Fruit fly (Drosophila melanogaster) whole organism, wandering third instar larva: ENCODE data around the gene CG31437.

Source experiments
- CG32264 ChIP-seq: fragments of 200-800 bp; sonication (Bioruptor generic); optimal IDR thresholded peaks from 2 replicates; lab custom pipeline; 2016; ENCODE audit warnings: missing biosample characterization, missing genetic modification characterization
- CrebA ChIP-seq: fragments of 200-800 bp; sonication (Bioruptor generic); optimal IDR thresholded peaks from 2 replicates; lab custom pipeline; 2016; ENCODE audit warnings: missing biosample characterization, mild to moderate bottlenecking, missing genetic modification characterization, borderline replicate concordance
- Dfd ChIP-seq: fragments of >200 bp; optimal IDR thresholded peaks from 2 replicates; lab custom pipeline; 2017; ENCODE audit warnings: missing biosample characterization, missing genetic modification characterization
- Dif ChIP-seq: fragments of 200-275, 200-300 bp; sonication (Bioruptor generic); optimal IDR thresholded peaks from 2 replicates; lab custom pipeline; 2018; ENCODE audit warnings: missing biosample characterization, missing genetic modification characterization; ENCODE audit not compliant: partially characterized antibody
- GATAd ChIP-seq: sonication (Bioruptor generic); optimal IDR thresholded peaks from 2 replicates; lab custom pipeline; 2016; ENCODE audit warnings: missing biosample characterization, missing genetic modification characterization
- Hr78 ChIP-seq: fragments of >200 bp; optimal IDR thresholded peaks from 2 replicates; lab custom pipeline; 2017; ENCODE audit warnings: missing biosample characterization, missing genetic modification characterization
- Jra ChIP-seq: sonication (Bioruptor generic); optimal IDR thresholded peaks from 2 replicates; lab custom pipeline; 2016; ENCODE audit warnings: missing biosample characterization, missing genetic modification characterization
- Myc ChIP-seq: fragments of >200 bp; optimal IDR thresholded peaks from 2 replicates; lab custom pipeline; 2017
- Rel ChIP-seq, 2 experiments: fragments of 200-800 bp; sonication (Bioruptor generic) in 1 of 2; optimal IDR thresholded peaks; 2 replicates in 1 of 2; 3 replicates in 1 of 2; lab custom pipeline; 2016 to 2019; ENCODE audit warnings: mild to moderate bottlenecking in 2 of 2, missing biosample characterization in 2 of 2, missing genetic modification characterization in 2 of 2, moderate library complexity in 1 of 2
- Sp1 ChIP-seq: fragments of 200-800 bp; sonication (Bioruptor generic); optimal IDR thresholded peaks from 3 replicates; lab custom pipeline; 2019; ENCODE audit warnings: missing biosample characterization, mild to moderate bottlenecking, missing genetic modification characterization, moderate library complexity
- Vsx2 ChIP-seq: fragments of 200-300, 225-300 bp; sonication (Bioruptor generic); optimal IDR thresholded peaks from 2 replicates; lab custom pipeline; 2018; ENCODE audit warnings: missing biosample characterization, missing genetic modification characterization; ENCODE audit not compliant: partially characterized antibody
- br ChIP-seq: fragments of 200-800 bp; sonication (Bioruptor generic); optimal IDR thresholded peaks from 2 replicates; lab custom pipeline; 2016; ENCODE audit warnings: missing biosample characterization, missing genetic modification characterization
- brk ChIP-seq: fragments of 200-800 bp; sonication (Bioruptor generic); optimal IDR thresholded peaks from 2 replicates; lab custom pipeline; 2016; ENCODE audit warnings: missing biosample characterization, mild to moderate bottlenecking, missing genetic modification characterization
- dl ChIP-seq, 2 experiments: fragments of 175-275, 200-275 bp in 1 of 2; fragments of 200-275 bp in 1 of 2; sonication (Bioruptor generic); optimal IDR thresholded peaks; lab custom pipeline; 2018; ENCODE audit warnings: mild to moderate bottlenecking in 2 of 2, missing biosample characterization in 2 of 2, missing genetic modification characterization in 2 of 2, moderate library complexity in 2 of 2; ENCODE audit not compliant: partially characterized antibody in 2 of 2, insufficient read depth in 1 of 2
- dsf ChIP-seq: sonication (Bioruptor generic); optimal IDR thresholded peaks from 2 replicates; lab custom pipeline; 2016; ENCODE audit warnings: missing biosample characterization, missing genetic modification characterization, borderline replicate concordance
- fru ChIP-seq: fragments of 200-800 bp; sonication (Bioruptor generic); optimal IDR thresholded peaks from 3 replicates; lab custom pipeline; 2016; ENCODE audit warnings: missing biosample characterization, mild to moderate bottlenecking, missing genetic modification characterization
- h ChIP-seq: fragments of 200-800 bp; sonication (Bioruptor generic); optimal IDR thresholded peaks from 3 replicates; lab custom pipeline; 2016; ENCODE audit warnings: missing biosample characterization, mild to moderate bottlenecking, missing genetic modification characterization
- jim ChIP-seq: fragments of 175-275, 200-325 bp; sonication (Bioruptor generic); optimal IDR thresholded peaks from 2 replicates; lab custom pipeline; 2016; ENCODE audit warnings: missing biosample characterization, mild to moderate bottlenecking, missing genetic modification characterization
- pan ChIP-seq: fragments of >200 bp; optimal IDR thresholded peaks from 2 replicates; lab custom pipeline; 2017
- rgr ChIP-seq: fragments of 200-800 bp; sonication (Bioruptor generic); optimal IDR thresholded peaks from 3 replicates; lab custom pipeline; 2016; ENCODE audit warnings: missing biosample characterization, mild to moderate bottlenecking, missing genetic modification characterization
- sage ChIP-seq: fragments of 200-800 bp; sonication (Bioruptor generic); optimal IDR thresholded peaks from 2 replicates; lab custom pipeline; 2016; ENCODE audit warnings: missing biosample characterization, mild to moderate bottlenecking, missing genetic modification characterization
- tai ChIP-seq: sonication (Bioruptor generic); optimal IDR thresholded peaks from 2 replicates; lab custom pipeline; 2016; ENCODE audit warnings: missing biosample characterization, missing genetic modification characterization
- usp ChIP-seq: fragments of >200 bp; optimal IDR thresholded peaks from 2 replicates; lab custom pipeline; 2017; ENCODE audit warnings: missing biosample characterization, missing genetic modification characterization
- woc ChIP-seq: sonication (Bioruptor generic); optimal IDR thresholded peaks from 2 replicates; lab custom pipeline; 2016; ENCODE audit warnings: missing biosample characterization, mild to moderate bottlenecking, missing genetic modification characterization

CG31437 gene

dm6 chr3R:25384206-25384605 lies 706 bp downstream of the CG31437 start:
- TF ChIP-seq woc (no peak), Dfd (GFP tag; lab: Kevin White, UChicago) (peak; percentile 99)

dm6 chr3R:25388522-25388921 lies 5.0 kb downstream of the CG31437 start:
- no peak for TF ChIP-seq fru (GFP tag; lab: Kevin White, UChicago)
- no peak for TF ChIP-seq rgr (GFP tag; lab: Kevin White, UChicago)
- TF ChIP-seq CrebA (GFP tag; lab: Kevin White, UChicago), result no peak
- no peak for TF ChIP-seq h (GFP tag; lab: Kevin White, UChicago)
- TF ChIP-seq Myc (lab: Kevin White, UChicago), result no peak
- no peak for TF ChIP-seq brk
- TF ChIP-seq Hr78, result no peak
- TF ChIP-seq dl (GFP tag; optimal IDR thresholded peaks at IDR 0.05; lab: Kevin White, UChicago; ENCODE audit: insufficient read depth in 1 of 2, partially characterized antibody in 2 of 2), result no peak
- TF ChIP-seq usp (GFP tag; lab: Kevin White, UChicago), result no peak

dm6 chr3R:25400545-25400944 lies 17.0 kb downstream of the CG31437 start, which contains the start of gene Muc96D:
Muc96D (minus strand) TSS chr3R:25400645.
- TF ChIP-seq GATAd (GFP tag; lab: Kevin White, UChicago) (no peak), Vsx2 (GFP tag; lab: Kevin White, UChicago) (no peak), h (GFP tag; lab: Kevin White, UChicago) (no peak), br (GFP tag; lab: Kevin White, UChicago) (no peak), Jra (GFP tag; lab: Kevin White, UChicago) (no peak), tai (GFP tag; lab: Kevin White, UChicago) (no peak), sage (no peak), CG32264 (GFP tag; lab: Kevin White, UChicago) (no peak), Dfd (GFP tag; lab: Kevin White, UChicago) (no peak)

dm6 chr3R:25427175-25427574 lies 43.7 kb downstream of the CG31437 start:
- TF ChIP-seq jim (GFP tag; lab: Kevin White, UChicago), result no peak
- TF ChIP-seq Sp1 (GFP tag; lab: Kevin White, UChicago), result no peak
- no peak for TF ChIP-seq Dif
- no peak for TF ChIP-seq dsf (GFP tag; lab: Kevin White, UChicago)
- TF ChIP-seq Hr78, result no peak
- TF ChIP-seq br (GFP tag; lab: Kevin White, UChicago), result no peak
- no peak for TF ChIP-seq tai (GFP tag; lab: Kevin White, UChicago)
- TF ChIP-seq pan (lab: Kevin White, UChicago), result no peak
- no peak for TF ChIP-seq woc
- no peak for TF ChIP-seq usp (GFP tag; lab: Kevin White, UChicago)
- no peak for TF ChIP-seq Rel (GFP tag; optimal IDR thresholded peaks at IDR 0.05; lab: Kevin White, UChicago)
- TF ChIP-seq Rel (tag; optimal IDR thresholded peaks at IDR 0.05; lab: Kevin White, UChicago), result no peak
- no peak for TF ChIP-seq h (GFP tag; lab: Kevin White, UChicago)
- no peak for TF ChIP-seq Vsx2 (GFP tag; lab: Kevin White, UChicago)
- TF ChIP-seq GATAd (GFP tag; lab: Kevin White, UChicago), result no peak
- TF ChIP-seq dl (GFP tag; optimal IDR thresholded peaks at IDR 0.05; lab: Kevin White, UChicago; ENCODE audit: insufficient read depth in 1 of 2, partially characterized antibody in 2 of 2), result no peak
- no peak for TF ChIP-seq rgr (GFP tag; lab: Kevin White, UChicago)
- no peak for TF ChIP-seq fru (GFP tag; lab: Kevin White, UChicago)
- no peak for TF ChIP-seq sage
